Worm (Caenorhabditis elegans) whole organism, early embryonic: ENCODE measurements around the gene E02H9.3.
A peak's percentile ranks its signal among the peaks of the same experiment; 100 is the strongest.
"Not testable (repeated sequence)": the region's sequence is repeated elsewhere in the genome, so short reads cannot be mapped to it uniquely, and the experiment has no call there.

ENCODE experiments used
- B0310.2 ChIP-seq: sonication (generic microtip); optimal IDR thresholded peaks from 2 replicates; lab custom pipeline; 2016; ENCODE audit warnings: mild to moderate bottlenecking, missing genetic modification characterization, missing compliant biosample characterization
- F13C5.2 ChIP-seq: sonication (generic microtip); optimal IDR thresholded peaks from 2 replicates; lab custom pipeline; 2017; ENCODE audit warnings: mild to moderate bottlenecking, missing genetic modification characterization, inconsistent platforms, missing compliant biosample characterization
- aly-1 ChIP-seq: sonication (generic microtip); optimal IDR thresholded peaks from 2 replicates; lab custom pipeline; 2016; ENCODE audit warnings: missing genetic modification characterization, missing compliant biosample characterization
- ama-1 ChIP-seq: fragments of 150-350 bp; optimal IDR thresholded peaks from 2 replicates; lab custom pipeline; 2014
- ceh-13 ChIP-seq: fragments of 200-800 bp; sonication (Bioruptor generic); optimal IDR thresholded peaks from 2 replicates; lab custom pipeline; 2018; ENCODE audit warnings: mild to moderate bottlenecking, missing genetic modification characterization, missing compliant biosample characterization
- ceh-36 ChIP-seq: sonication (generic microtip); optimal IDR thresholded peaks from 2 replicates; lab custom pipeline; 2016; ENCODE audit warnings: missing genetic modification characterization, inconsistent platforms, missing compliant biosample characterization
- ets-7 ChIP-seq: sonication (generic microtip); optimal IDR thresholded peaks from 2 replicates; lab custom pipeline; 2016; ENCODE audit warnings: missing genotype, missing genetic modification characterization, missing compliant biosample characterization
- flt-1 ChIP-seq: fragments of 200-800 bp; sonication (Bioruptor generic); IDR thresholded peaks from 2 replicates; pipeline ENCODE4 v1.3.6; 2022; ENCODE audit warnings: missing genetic modification characterization, missing compliant biosample characterization
- hmbx-1 ChIP-seq: sonication (generic microtip); optimal IDR thresholded peaks from 2 replicates; lab custom pipeline; 2016; ENCODE audit warnings: mild to moderate bottlenecking, missing genetic modification characterization, missing compliant biosample characterization
- hmg-4 ChIP-seq: fragments of 200-800 bp; sonication (Bioruptor generic); optimal IDR thresholded peaks from 2 replicates; lab custom pipeline; 2018; ENCODE audit warnings: mild to moderate bottlenecking, missing genetic modification characterization, missing compliant biosample characterization
- hnd-1 ChIP-seq: sonication (generic microtip); optimal IDR thresholded peaks from 2 replicates; lab custom pipeline; 2016; ENCODE audit warnings: missing genetic modification characterization, missing compliant biosample characterization
- pes-1 ChIP-seq: fragments of 200-800 bp; sonication (Bioruptor generic); IDR thresholded peaks from 2 replicates; pipeline ENCODE4 v1.3.6; 2022; ENCODE audit warnings: missing genetic modification reagents, missing genetic modification characterization, missing compliant biosample characterization
- scrt-1 ChIP-seq: fragments of 200-800 bp; sonication (Bioruptor generic); IDR thresholded peaks from 2 replicates; pipeline ENCODE4 v1.3.6; 2022; ENCODE audit warnings: missing genetic modification characterization, missing compliant biosample characterization
- sea-1 ChIP-seq: fragments of 200-800 bp; sonication (Bioruptor generic); conservative IDR thresholded peaks from 2 replicates; pipeline ENCODE4 v1.3.6; 2022; ENCODE audit warnings: missing genetic modification characterization, missing compliant biosample characterization
- tbx-11 ChIP-seq: fragments of 200-800 bp; sonication (Bioruptor generic); IDR thresholded peaks from 2 replicates; pipeline ENCODE4 v1.3.6; 2022; ENCODE audit warnings: missing genetic modification characterization, missing compliant biosample characterization
- tbx-37 ChIP-seq: fragments of 200-800 bp; sonication (Bioruptor generic); conservative IDR thresholded peaks from 2 replicates; pipeline ENCODE4 v1.3.6; 2022; ENCODE audit warnings: missing genetic modification reagents, missing genetic modification characterization, missing compliant biosample characterization
- tra-4 ChIP-seq: sonication (generic microtip); optimal IDR thresholded peaks from 2 replicates; lab custom pipeline; 2017; ENCODE audit warnings: missing genetic modification characterization, missing compliant biosample characterization

The E02H9.3 gene

ce11 chrIII:2424783-2425329, 34.0 kb upstream of the E02H9.3 start:
- no peak for TF ChIP-seq hnd-1 (tag; lab: Kevin White, UChicago)
- peak; percentile 27 for TF ChIP-seq hmg-4 (GFP tag; lab: Kevin White, UChicago)
- no peak for TF ChIP-seq tbx-11 (GFP tag; lab: Robert Waterston, UW)

- TF ChIP-seq pes-1 (GFP tag; lab: Robert Waterston, UW), result no peak
Observed at ce11 chrIII:2426122-2426521, 32.7 kb upstream of the E02H9.3 start, which contains the start of gene W04B5.8. TSS of gene W04B5.8 (plus strand) at chrIII:2426316.

- no peak for TF ChIP-seq sea-1 (GFP tag; lab: Robert Waterston, UW)
- no peak for TF ChIP-seq tra-4
- no peak for TF ChIP-seq pes-1 (GFP tag; lab: Robert Waterston, UW)
- TF ChIP-seq F13C5.2 (tag; lab: Kevin White, UChicago), result no peak
- TF ChIP-seq aly-1 (tag; lab: Kevin White, UChicago), result no peak
- TF ChIP-seq B0310.2, result no peak
- no peak for TF ChIP-seq scrt-1 (GFP tag; lab: Robert Waterston, UW)
- no peak for TF ChIP-seq hmbx-1 (tag; lab: Kevin White, UChicago)
- TF ChIP-seq hnd-1 (tag; lab: Kevin White, UChicago), result no peak
- no peak for TF ChIP-seq tbx-11 (GFP tag; lab: Robert Waterston, UW)
- TF ChIP-seq tbx-37, result no peak
- TF ChIP-seq ets-7 (tag; lab: Kevin White, UChicago), result no peak
Observed at ce11 chrIII:2432925-2433324, 25.9 kb upstream of the E02H9.3 start.

- TF ChIP-seq ceh-36 (tag; lab: Kevin White, UChicago); hmg-4 (GFP tag; lab: Kevin White, UChicago); scrt-1 (GFP tag; lab: Robert Waterston, UW): not testable (repeated sequence)
Observed at ce11 chrIII:2435373-2435772, 23.5 kb upstream of the E02H9.3 start, which contains the start of gene W04B5.6. TSS of gene W04B5.6 (minus strand) at chrIII:2435473.

- not testable (repeated sequence) for TF ChIP-seq pes-1 (GFP tag; lab: Robert Waterston, UW); tra-4; aly-1 (tag; lab: Kevin White, UChicago)
Observed at ce11 chrIII:2435805-2436204, 23.0 kb upstream of the E02H9.3 start, which contains the start of gene E02H9.6. TSS of gene E02H9.6 (plus strand) at chrIII:2436105.

ce11 chrIII:2438543-2438942, 20.3 kb upstream of the E02H9.3 start, which contains the start of gene E02H9.13:
TSS of gene E02H9.13 (minus strand) at chrIII:2438741.
- TF ChIP-seq hnd-1 (tag; lab: Kevin White, UChicago), result no peak
- no peak for TF ChIP-seq ceh-13
- no peak for TF ChIP-seq ama-1 (lab: Kevin White, UChicago)
- no peak for TF ChIP-seq hmbx-1 (tag; lab: Kevin White, UChicago)
- TF ChIP-seq ets-7 (tag; lab: Kevin White, UChicago), result no peak
- no peak for TF ChIP-seq aly-1 (tag; lab: Kevin White, UChicago)
- TF ChIP-seq tbx-11 (GFP tag; lab: Robert Waterston, UW), result no peak
- TF ChIP-seq pes-1 (GFP tag; lab: Robert Waterston, UW), result no peak
- TF ChIP-seq hmg-4 (GFP tag; lab: Kevin White, UChicago), result no peak
- TF ChIP-seq scrt-1 (GFP tag; lab: Robert Waterston, UW), result no peak
- no peak for TF ChIP-seq tra-4
- TF ChIP-seq sea-1 (GFP tag; lab: Robert Waterston, UW), result no peak
- no peak for TF ChIP-seq flt-1 (GFP tag; lab: Robert Waterston, UW)
- TF ChIP-seq B0310.2, result no peak
- no peak for TF ChIP-seq F13C5.2 (tag; lab: Kevin White, UChicago)
- no peak for TF ChIP-seq ceh-36 (tag; lab: Kevin White, UChicago)
- TF ChIP-seq tbx-37, result no peak

- TF ChIP-seq pes-1 (GFP tag; lab: Robert Waterston, UW), result no peak
- TF ChIP-seq ceh-13, result no peak
- no peak for TF ChIP-seq tbx-37
Observed at ce11 chrIII:2445574-2446259, 13.1 kb upstream of the E02H9.3 start, which contains the start of the genes E02H9.7 and klo-2. TSS of gene E02H9.7 (minus strand) at chrIII:2445674. TSS of gene klo-2 (plus strand) at chrIII:2446209.

ce11 chrIII:2454757-2455306, 4.0 kb upstream of the E02H9.3 start, which contains the start of gene nhr-121:
TSS of gene nhr-121 (minus strand) at chrIII:2454807.
- TF ChIP-seq ceh-36 (tag; lab: Kevin White, UChicago), result no peak
- TF ChIP-seq ets-7 (tag; lab: Kevin White, UChicago), result no peak
- no peak for TF ChIP-seq ama-1 (lab: Kevin White, UChicago)
- TF ChIP-seq B0310.2, result no peak
